Fruit fly (Drosophila melanogaster) whole organism, adult: ENCODE measurements around the gene hkb.

Experiments used
- CG11617 ChIP-seq: fragments of 200-800 bp; sonication (Bioruptor generic); optimal IDR thresholded peaks from 2 replicates; lab custom pipeline; 2017; ENCODE audit warnings: mild to moderate bottlenecking, missing biosample characterization, missing genetic modification reagents, missing genetic modification characterization
- CG12768 ChIP-seq: fragments of 200-800 bp; sonication (Bioruptor generic); optimal IDR thresholded peaks from 2 replicates; lab custom pipeline; 2017; ENCODE audit warnings: missing biosample characterization, missing genetic modification characterization, mild to moderate bottlenecking, moderate library complexity, missing genetic modification reagents
- CG14711 ChIP-seq: fragments of 200-800 bp; sonication (Bioruptor generic); optimal IDR thresholded peaks from 2 replicates; lab custom pipeline; 2018; ENCODE audit warnings: missing biosample characterization, mild to moderate bottlenecking, missing genetic modification characterization, moderate library complexity
- CG1620 ChIP-seq: fragments of 200-800 bp; sonication (Bioruptor generic); optimal IDR thresholded peaks from 2 replicates; lab custom pipeline; 2016; ENCODE audit warnings: missing biosample characterization, missing genetic modification characterization
- CG33017 ChIP-seq: fragments of 200-800 bp; sonication (Bioruptor generic); optimal IDR thresholded peaks from 2 replicates; lab custom pipeline; 2018; ENCODE audit warnings: missing biosample characterization, mild to moderate bottlenecking, missing genetic modification characterization, moderate library complexity
- CG5204 ChIP-seq: fragments of 200-800 bp; sonication (Bioruptor generic); optimal IDR thresholded peaks from 2 replicates; lab custom pipeline; 2016; ENCODE audit warnings: missing biosample characterization, missing genetic modification characterization
- CG7045 ChIP-seq: fragments of 200-800 bp; sonication (Bioruptor generic); optimal IDR thresholded peaks from 2 replicates; lab custom pipeline; 2017; ENCODE audit warnings: missing biosample characterization, mild to moderate bottlenecking, missing genetic modification characterization
- CG7101 ChIP-seq: fragments of 200-800 bp; sonication (Bioruptor generic); optimal IDR thresholded peaks from 2 replicates; lab custom pipeline; 2018; ENCODE audit warnings: missing biosample characterization, mild to moderate bottlenecking, missing genetic modification characterization, moderate library complexity
- Clk ChIP-seq: fragments of 200-800 bp; sonication (Bioruptor generic); optimal IDR thresholded peaks from 2 replicates; lab custom pipeline; 2017; ENCODE audit warnings: missing biosample characterization, missing genetic modification characterization
- Crg-1 ChIP-seq: fragments of 200-800 bp; sonication (Bioruptor generic); optimal IDR thresholded peaks from 2 replicates; lab custom pipeline; 2016; ENCODE audit warnings: missing biosample characterization, missing genetic modification characterization
- Hr96 ChIP-seq: fragments of 200-800 bp; sonication (Bioruptor generic); optimal IDR thresholded peaks from 2 replicates; lab custom pipeline; 2016; ENCODE audit warnings: missing biosample characterization, missing genetic modification characterization
- Mnt ChIP-seq: fragments of 200-800 bp; sonication (Bioruptor generic); optimal IDR thresholded peaks from 2 replicates; lab custom pipeline; 2016; ENCODE audit warnings: missing biosample characterization, mild to moderate bottlenecking, missing genetic modification characterization
- bab1 ChIP-seq: fragments of 200-800 bp; sonication (Bioruptor generic); optimal IDR thresholded peaks from 3 replicates; lab custom pipeline; 2019; ENCODE audit warnings: missing biosample characterization, mild to moderate bottlenecking, missing genetic modification characterization, moderate library complexity
- cic ChIP-seq: fragments of 200-800 bp; sonication (Bioruptor generic); optimal IDR thresholded peaks from 2 replicates; lab custom pipeline; 2017; ENCODE audit warnings: missing biosample characterization, mild to moderate bottlenecking, missing genetic modification characterization, moderate library complexity
- cnc ChIP-seq, 2 experiments: fragments of >200 bp; optimal IDR thresholded peaks; 2 replicates each; lab custom pipeline; 2017
- kay ChIP-seq: fragments of 200-800 bp; sonication (Bioruptor generic); peaks from one replicate; lab custom pipeline; 2016; ENCODE audit warnings: missing biosample characterization, missing genetic modification characterization, borderline replicate concordance
- ovo ChIP-seq: fragments of 200-800 bp; sonication (Bioruptor generic); optimal IDR thresholded peaks from 2 replicates; lab custom pipeline; 2016; ENCODE audit warnings: missing biosample characterization, missing genetic modification characterization
- pad ChIP-seq: fragments of 200-800 bp; sonication (Bioruptor generic); optimal IDR thresholded peaks from 3 replicates; lab custom pipeline; 2017; ENCODE audit warnings: missing biosample characterization, missing genetic modification characterization, mild to moderate bottlenecking, moderate library complexity, missing genetic modification reagents
- tj ChIP-seq: fragments of 200-800 bp; sonication (Bioruptor generic); optimal IDR thresholded peaks from 3 replicates; lab custom pipeline; 2017; ENCODE audit warnings: missing biosample characterization, mild to moderate bottlenecking, missing genetic modification characterization, moderate library complexity
- toe ChIP-seq: fragments of 200-800 bp; sonication (Bioruptor generic); optimal IDR thresholded peaks from 2 replicates; lab custom pipeline; 2016; ENCODE audit warnings: missing biosample characterization, missing genetic modification characterization

Gene hkb

dm6 chr3R:4381079-4381919, 34.9 kb upstream of the hkb start, which contains the start of gene Cont:
Gene Cont, plus strand, starts transcription at chr3R:4381306.
- TF ChIP-seq Hr96: no peak
- peak; percentile 8 for TF ChIP-seq cic (GFP tag; lab: Kevin White, UChicago)
- TF ChIP-seq CG14711: no peak
- no peak for TF ChIP-seq CG7045 (GFP tag; lab: Kevin White, UChicago)
- no peak for TF ChIP-seq Clk
- no peak for TF ChIP-seq toe
- no peak for TF ChIP-seq CG12768
- TF ChIP-seq CG1620 (GFP tag; lab: Kevin White, UChicago): peak; percentile 41
- peak; percentile 15 for TF ChIP-seq CG11617
- peak; percentile 52 for TF ChIP-seq tj
- TF ChIP-seq pad (GFP tag; lab: Kevin White, UChicago): no peak
- no peak for TF ChIP-seq cnc (optimal IDR thresholded peaks at IDR 0.05; lab: Kevin White, UChicago)
- peak; percentile 62 for TF ChIP-seq bab1 (GFP tag; lab: Kevin White, UChicago)
- peak; percentile 43 for TF ChIP-seq Mnt (GFP tag; lab: Kevin White, UChicago)
- no peak for TF ChIP-seq CG33017 (tag; lab: Kevin White, UChicago)
- peak; percentile 30 for TF ChIP-seq CG7101 (tag; lab: Kevin White, UChicago)
- no peak for TF ChIP-seq CG5204 (GFP tag; lab: Kevin White, UChicago)
- TF ChIP-seq Crg-1 (GFP tag; lab: Kevin White, UChicago): peak; percentile 26
- no peak for TF ChIP-seq ovo
- TF ChIP-seq kay: no peak

- TF ChIP-seq Hr96 (peak; percentile 63), Mnt (GFP tag; lab: Kevin White, UChicago) (peak; percentile 92), cnc (optimal IDR thresholded peaks at IDR 0.05; lab: Kevin White, UChicago) (no peak), CG7101 (tag; lab: Kevin White, UChicago) (peak; percentile 71), CG11617 (peak; percentile 55), tj (peak; percentile 29), CG7045 (GFP tag; lab: Kevin White, UChicago) (peak; percentile 27), CG1620 (GFP tag; lab: Kevin White, UChicago) (no peak), CG12768 (peak; percentile 95), CG33017 (tag; lab: Kevin White, UChicago) (peak; percentile 55), kay (peak; percentile 89), ovo (peak; percentile 73), CG14711 (peak; percentile 36), cic (GFP tag; lab: Kevin White, UChicago) (peak; percentile 95), Clk (no peak), pad (GFP tag; lab: Kevin White, UChicago) (peak; percentile 96), Crg-1 (GFP tag; lab: Kevin White, UChicago) (peak; percentile 79), bab1 (GFP tag; lab: Kevin White, UChicago) (peak; percentile 78), CG5204 (GFP tag; lab: Kevin White, UChicago) (no peak), toe (no peak)
Observed at dm6 chr3R:4378363-4379354, 32.2 kb upstream of the hkb start, which contains the start of gene Sfxn1-3. Gene Sfxn1-3, plus strand, starts transcription at chr3R:4378600.

dm6 chr3R:4362010-4362409, 15.6 kb upstream of the hkb start:
- TF ChIP-seq Crg-1 (GFP tag; lab: Kevin White, UChicago): no peak
- TF ChIP-seq CG1620 (GFP tag; lab: Kevin White, UChicago): no peak
- no peak for TF ChIP-seq CG14711
- no peak for TF ChIP-seq Hr96
- no peak for TF ChIP-seq Mnt (GFP tag; lab: Kevin White, UChicago)
- TF ChIP-seq pad (GFP tag; lab: Kevin White, UChicago): no peak
- no peak for TF ChIP-seq CG33017 (tag; lab: Kevin White, UChicago)
- no peak for TF ChIP-seq CG5204 (GFP tag; lab: Kevin White, UChicago)
- no peak for TF ChIP-seq cic (GFP tag; lab: Kevin White, UChicago)
- TF ChIP-seq ovo: no peak
- no peak for TF ChIP-seq Clk
- TF ChIP-seq tj: no peak
- no peak for TF ChIP-seq toe
- TF ChIP-seq CG11617: no peak
- no peak for TF ChIP-seq kay

dm6 chr3R:4360668-4361110, 14.2 kb upstream of the hkb start:
- TF ChIP-seq Clk (no peak), CG1620 (GFP tag; lab: Kevin White, UChicago) (no peak), ovo (peak; percentile 8), CG7101 (tag; lab: Kevin White, UChicago) (no peak), toe (no peak), Crg-1 (GFP tag; lab: Kevin White, UChicago) (no peak), cic (GFP tag; lab: Kevin White, UChicago) (no peak), CG12768 (no peak), CG33017 (tag; lab: Kevin White, UChicago) (peak; percentile 12), Hr96 (no peak), CG7045 (GFP tag; lab: Kevin White, UChicago) (no peak), CG14711 (no peak), kay (no peak), Mnt (GFP tag; lab: Kevin White, UChicago) (no peak)

- TF ChIP-seq Crg-1 (GFP tag; lab: Kevin White, UChicago) (no peak), CG33017 (tag; lab: Kevin White, UChicago) (peak; percentile 7), CG12768 (peak; percentile 9)
Observed at dm6 chr3R:4359625-4360024, 13.2 kb upstream of the hkb start, which contains the start of gene CG1090. Gene CG1090, plus strand, starts transcription at chr3R:4359883.
